Fruit fly (Drosophila melanogaster) whole organism, embryonic: ENCODE data around the gene Pbp45.
A peak's percentile ranks its signal among the peaks of the same experiment; 100 is the strongest.

Experiments
- ATbp ChIP-seq: fragments of 200-800 bp; sonication (Bioruptor generic); optimal IDR thresholded peaks from 2 replicates; lab custom pipeline; 2017; ENCODE audit warnings: missing biosample characterization, mild to moderate bottlenecking, missing genetic modification characterization, missing genetic modification reagents
- Abd-B ChIP-seq: fragments of 200-800 bp; sonication (Bioruptor generic); optimal IDR thresholded peaks from 2 replicates; lab custom pipeline; 2018; ENCODE audit warnings: missing biosample characterization, mild to moderate bottlenecking, missing genetic modification characterization, moderate library complexity
- Aef1 ChIP-seq: fragments of 200-800 bp; sonication (Bioruptor generic); IDR thresholded peaks from 3 replicates; pipeline ENCODE4 v1.3.6; 2022; ENCODE audit warnings: missing biosample characterization, missing genetic modification characterization
- Bgb ChIP-seq: fragments of 200-800 bp; sonication (Bioruptor generic); IDR thresholded peaks from 2 replicates; pipeline ENCODE4 v1.3.6; 2022; ENCODE audit warnings: missing biosample characterization, missing genetic modification characterization; ENCODE audit not compliant: partially characterized antibody
- CG10366 ChIP-seq: fragments of 200-800 bp; sonication (Bioruptor generic); IDR thresholded peaks from 2 replicates; pipeline ENCODE4 v1.3.6; 2022; ENCODE audit warnings: missing biosample characterization, missing genetic modification characterization
- CG12659 ChIP-seq: fragments of 200-800 bp; sonication (Bioruptor generic); optimal IDR thresholded peaks from 3 replicates; lab custom pipeline; 2017; ENCODE audit warnings: mild to moderate bottlenecking, missing biosample characterization, missing genetic modification reagents, missing genetic modification characterization
- CG12942 ChIP-seq: fragments of 200-800 bp; sonication (Bioruptor generic); optimal IDR thresholded peaks from 3 replicates; lab custom pipeline; 2016; ENCODE audit warnings: missing biosample characterization, missing genetic modification characterization
- CG13296 ChIP-seq: fragments of 200-800 bp; sonication (Bioruptor generic); optimal IDR thresholded peaks from 3 replicates; lab custom pipeline; 2018; ENCODE audit warnings: missing biosample characterization, mild to moderate bottlenecking, missing genetic modification characterization
- CG14710 ChIP-seq: fragments of 200-800 bp; sonication (Bioruptor generic); optimal IDR thresholded peaks from 3 replicates; lab custom pipeline; 2019; ENCODE audit warnings: missing biosample characterization, mild to moderate bottlenecking, missing genetic modification characterization, moderate library complexity
- CG15073 ChIP-seq: fragments of 200-800 bp; sonication (Bioruptor generic); optimal IDR thresholded peaks from 2 replicates; lab custom pipeline; 2016; ENCODE audit warnings: missing biosample characterization, missing genetic modification characterization
- CG15601 ChIP-seq: fragments of 200-800 bp; sonication (Bioruptor generic); optimal IDR thresholded peaks from 3 replicates; lab custom pipeline; 2019; ENCODE audit warnings: missing biosample characterization, mild to moderate bottlenecking, missing genetic modification characterization, moderate library complexity
- CG16779 ChIP-seq: fragments of 200-800 bp; sonication (Bioruptor generic); IDR thresholded peaks from 2 replicates; pipeline ENCODE4 v1.3.6; 2022; ENCODE audit warnings: missing biosample characterization, missing genetic modification characterization
- CG18011 ChIP-seq: fragments of 200-800 bp; sonication (Bioruptor generic); optimal IDR thresholded peaks from 2 replicates; lab custom pipeline; 2017; ENCODE audit warnings: missing biosample characterization, missing genetic modification characterization, mild to moderate bottlenecking, moderate library complexity, missing genotype
- CG3407 ChIP-seq: fragments of 200-800 bp; sonication (Bioruptor generic); optimal IDR thresholded peaks from 2 replicates; lab custom pipeline; 2018; ENCODE audit warnings: missing biosample characterization, mild to moderate bottlenecking, missing genetic modification characterization
- CG34224 ChIP-seq: fragments of 200-800 bp; sonication (Bioruptor generic); IDR thresholded peaks from 3 replicates; pipeline ENCODE4 v1.3.6; 2022; ENCODE audit warnings: missing biosample characterization, missing genetic modification characterization; ENCODE audit not compliant: partially characterized antibody
- CG4820 ChIP-seq: fragments of 200-800 bp; sonication (Bioruptor generic); optimal IDR thresholded peaks from 3 replicates; lab custom pipeline; 2016; ENCODE audit warnings: missing biosample characterization, missing genetic modification characterization
- CG7271 ChIP-seq: fragments of 200-800 bp; sonication (Bioruptor generic); optimal IDR thresholded peaks from 2 replicates; lab custom pipeline; 2018; ENCODE audit warnings: missing biosample characterization, mild to moderate bottlenecking, missing genetic modification characterization, moderate library complexity
- CG8388 ChIP-seq: fragments of 200-800 bp; sonication (Bioruptor generic); optimal IDR thresholded peaks from 2 replicates; lab custom pipeline; 2019; ENCODE audit warnings: missing biosample characterization, mild to moderate bottlenecking, missing genetic modification characterization, moderate library complexity
- CkIIα-i1 ChIP-seq: fragments of 200-800 bp; sonication (Bioruptor generic); IDR thresholded peaks from 2 replicates; pipeline ENCODE4 v1.3.6; 2022; ENCODE audit warnings: missing biosample characterization, missing genetic modification characterization
- Dfd ChIP-seq, 2 experiments: fragments of >200 bp; optimal IDR thresholded peaks; 2 replicates each; lab custom pipeline; 2017; ENCODE audit warnings: missing biosample characterization in 2 of 2, missing genetic modification characterization in 2 of 2
- Eip74EF ChIP-seq, 2 experiments: fragments of 200-800 bp in 1 of 2; fragments of >200 bp in 1 of 2; sonication (Bioruptor generic) in 1 of 2; optimal IDR thresholded peaks; 2 replicates each; lab custom pipeline; 2017 to 2019; ENCODE audit warnings: missing biosample characterization in 2 of 2, missing genetic modification characterization in 2 of 2, mild to moderate bottlenecking in 1 of 2, moderate library complexity in 1 of 2
- Gsc ChIP-seq: fragments of 200-800 bp; sonication (Bioruptor generic); IDR thresholded peaks from 2 replicates; pipeline ENCODE4 v1.3.6; 2022; ENCODE audit warnings: missing biosample characterization, missing genetic modification characterization
- H15 ChIP-seq: fragments of 200-800 bp; sonication (Bioruptor generic); IDR thresholded peaks from 3 replicates; pipeline ENCODE4 v1.3.6; 2022; ENCODE audit warnings: missing biosample characterization, missing genetic modification characterization
- HLH54F ChIP-seq: fragments of 200-800 bp; sonication (Bioruptor generic); optimal IDR thresholded peaks from 3 replicates; lab custom pipeline; 2016; ENCODE audit warnings: missing biosample characterization, missing genetic modification characterization
- Hmx ChIP-seq: fragments of 200-800 bp; sonication (Bioruptor generic); optimal IDR thresholded peaks from 2 replicates; lab custom pipeline; 2016; ENCODE audit warnings: missing biosample characterization, missing genetic modification characterization
- Hr78 ChIP-seq, 2 experiments: fragments of 200-800 bp in 1 of 2; fragments of >200 bp in 1 of 2; sonication (Bioruptor generic) in 1 of 2; optimal IDR thresholded peaks; 2 replicates each; lab custom pipeline; 2017 to 2019; ENCODE audit warnings: missing biosample characterization in 2 of 2, missing genetic modification characterization in 2 of 2, mild to moderate bottlenecking in 1 of 2, moderate library complexity in 1 of 2
- MTF-1 ChIP-seq: fragments of 200-800 bp; sonication (Bioruptor generic); optimal IDR thresholded peaks from 2 replicates; lab custom pipeline; 2018; ENCODE audit warnings: missing biosample characterization, mild to moderate bottlenecking, missing genetic modification characterization, borderline replicate concordance
- Max ChIP-seq: fragments of 200-800 bp; sonication (Bioruptor generic); optimal IDR thresholded peaks from 2 replicates; lab custom pipeline; 2016; ENCODE audit warnings: missing biosample characterization, mild to moderate bottlenecking, missing genetic modification characterization
- Myb ChIP-seq: fragments of 200-800 bp; sonication (Bioruptor generic); optimal IDR thresholded peaks from 2 replicates; lab custom pipeline; 2016; ENCODE audit warnings: missing biosample characterization, missing genetic modification characterization
- Sin3A ChIP-seq: fragments of >200 bp; optimal IDR thresholded peaks from 2 replicates; lab custom pipeline; 2018
- Sox100B ChIP-seq: fragments of 200-800 bp; sonication (Bioruptor generic); optimal IDR thresholded peaks from 3 replicates; lab custom pipeline; 2018; ENCODE audit warnings: missing biosample characterization, mild to moderate bottlenecking, missing genetic modification characterization
- Sry-δ ChIP-seq: fragments of 200-800 bp; sonication (Bioruptor generic); optimal IDR thresholded peaks from 2 replicates; lab custom pipeline; 2016; ENCODE audit warnings: missing biosample characterization, missing genetic modification characterization
- ac ChIP-seq: fragments of 200-800 bp; sonication (Bioruptor generic); optimal IDR thresholded peaks from 3 replicates; lab custom pipeline; 2017; ENCODE audit warnings: missing biosample characterization, mild to moderate bottlenecking, missing genetic modification characterization
- bowl ChIP-seq: fragments of 200-800 bp; sonication (Bioruptor generic); IDR thresholded peaks from 2 replicates; pipeline ENCODE4 v1.3.6; 2022; ENCODE audit warnings: missing biosample characterization, missing genetic modification characterization
- cato ChIP-seq: fragments of 200-800 bp; sonication (Bioruptor generic); optimal IDR thresholded peaks from 2 replicates; lab custom pipeline; 2016; ENCODE audit warnings: missing biosample characterization, missing genetic modification characterization, borderline replicate concordance
- danr ChIP-seq: fragments of 200-800 bp; sonication (Bioruptor generic); IDR thresholded peaks from 2 replicates; pipeline ENCODE4 v1.3.6; 2022; ENCODE audit warnings: missing biosample characterization, missing genetic modification characterization
- fd3F ChIP-seq: fragments of 200-800 bp; sonication (Bioruptor generic); optimal IDR thresholded peaks from 2 replicates; lab custom pipeline; 2018; ENCODE audit warnings: missing biosample characterization, mild to moderate bottlenecking, missing genetic modification characterization, moderate library complexity
- fu2 ChIP-seq: fragments of 200-800 bp; sonication (Bioruptor generic); optimal IDR thresholded peaks from 2 replicates; lab custom pipeline; 2016; ENCODE audit warnings: missing biosample characterization, missing genetic modification characterization
- grn ChIP-seq: fragments of 200-800 bp; sonication (Bioruptor generic); optimal IDR thresholded peaks from 3 replicates; lab custom pipeline; 2017; ENCODE audit warnings: missing biosample characterization, missing genetic modification characterization
- hbn ChIP-seq: fragments of 200-800 bp; sonication (Bioruptor generic); IDR thresholded peaks from 2 replicates; pipeline ENCODE4 v1.3.6; 2022; ENCODE audit warnings: missing biosample characterization, missing genetic modification characterization; ENCODE audit not compliant: partially characterized antibody
- mld ChIP-seq: fragments of 200-800 bp; sonication (Bioruptor generic); IDR thresholded peaks from 3 replicates; pipeline ENCODE4 v1.3.6; 2022; ENCODE audit warnings: missing biosample characterization, missing genetic modification characterization; ENCODE audit not compliant: partially characterized antibody
- nerfin-1 ChIP-seq: fragments of 200-800 bp; sonication (Bioruptor generic); optimal IDR thresholded peaks from 3 replicates; lab custom pipeline; 2019; ENCODE audit warnings: missing biosample characterization, mild to moderate bottlenecking, missing genetic modification characterization, moderate library complexity
- repo ChIP-seq: fragments of 200-800 bp; sonication (Bioruptor generic); optimal IDR thresholded peaks from 2 replicates; lab custom pipeline; 2016; ENCODE audit warnings: missing biosample characterization, missing genetic modification characterization
- salm ChIP-seq: fragments of 200-800 bp; sonication (Bioruptor generic); optimal IDR thresholded peaks from 2 replicates; lab custom pipeline; 2018; ENCODE audit warnings: missing biosample characterization, mild to moderate bottlenecking, missing genetic modification characterization
- scrt ChIP-seq: fragments of 200-800 bp; sonication (Bioruptor generic); optimal IDR thresholded peaks from 2 replicates; lab custom pipeline; 2018; ENCODE audit warnings: missing biosample characterization, mild to moderate bottlenecking, missing genetic modification characterization, moderate library complexity
- sd ChIP-seq: fragments of 200-800 bp; sonication (Bioruptor generic); optimal IDR thresholded peaks from 3 replicates; lab custom pipeline; 2018; ENCODE audit warnings: missing biosample characterization, mild to moderate bottlenecking, missing genetic modification characterization, moderate library complexity
- so ChIP-seq: fragments of 200-800 bp; sonication (Bioruptor generic); IDR thresholded peaks from 3 replicates; pipeline ENCODE4 v1.3.6; 2022; ENCODE audit warnings: missing biosample characterization, missing genetic modification characterization

The Pbp45 gene

DNA sequence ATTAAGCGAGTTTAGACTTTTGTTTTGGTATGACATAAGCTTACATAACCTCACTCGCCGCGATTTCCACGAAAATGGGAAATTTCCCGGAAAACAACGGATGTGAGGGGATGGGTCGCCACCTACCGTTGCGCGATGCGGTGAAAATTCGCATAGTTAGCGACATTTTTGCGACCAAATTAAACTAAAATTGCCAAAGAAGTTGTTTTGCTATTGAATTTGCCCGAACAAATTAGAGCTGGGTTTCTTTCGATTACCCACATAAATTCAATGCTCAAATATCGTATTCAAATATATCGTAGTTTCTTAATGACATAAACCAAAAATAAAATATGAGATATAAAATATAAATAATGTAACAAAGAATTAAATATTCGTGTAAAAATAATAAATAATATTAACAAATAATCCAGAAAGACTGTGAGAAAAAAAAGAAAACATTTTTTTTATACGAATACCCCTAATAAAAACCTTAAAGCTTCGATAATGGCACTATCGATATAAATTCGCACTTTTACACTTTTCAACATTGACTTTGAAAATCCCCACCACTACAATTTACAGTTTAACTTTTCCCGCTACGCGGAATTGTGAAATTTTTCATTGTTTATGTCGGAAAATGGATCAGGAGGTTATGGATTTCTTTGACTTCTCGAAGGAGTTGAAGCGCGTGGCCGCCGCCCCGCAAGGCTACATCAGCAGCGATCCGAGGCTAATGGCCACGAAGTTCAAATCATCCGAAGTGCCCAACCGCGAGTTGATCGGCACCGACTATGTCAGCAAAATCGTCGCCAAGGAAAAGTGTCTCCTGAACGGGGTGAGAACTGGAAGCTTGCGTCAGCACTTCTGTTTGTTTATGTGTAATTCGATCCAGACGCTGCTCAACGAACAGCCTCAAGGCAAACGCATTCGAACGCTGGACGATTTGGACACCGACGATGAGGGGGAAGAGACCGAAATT is 2.2 kb downstream of the Pbp45 start, which contains the start of the genes ND-23 and spn-E (continued):
- TF ChIP-seq Sin3A (lab: Kevin White, UChicago) (no peak), CG12942 (GFP tag; lab: Kevin White, UChicago) (peak; percentile 44), CG16779 (GFP tag; lab: Robert Waterston, UW) (no peak), Aef1 (GFP tag; lab: Robert Waterston, UW) (peak; percentile 18; the same call in 1 of the 3 replicates), Max (GFP tag; lab: Kevin White, UChicago) (no peak), Sry-δ (GFP tag; lab: Kevin White, UChicago) (peak; percentile 82), CkIIα-i1 (GFP tag; lab: Robert Waterston, UW) (no peak), CG10366 (GFP tag; lab: Robert Waterston, UW) (peak; percentile 35; the same call in 1 of the 2 replicates), mld (peak; percentile 60; the same call in 1 of the 3 replicates), Myb (GFP tag; lab: Kevin White, UChicago) (peak; percentile 36), danr (no peak), ATbp (GFP tag; lab: Kevin White, UChicago) (no peak), ac (GFP tag; lab: Kevin White, UChicago) (no peak), CG13296 (peak; percentile 21), CG8388 (GFP tag; lab: Kevin White, UChicago) (peak; percentile 45), cato (GFP tag; lab: Kevin White, UChicago) (no peak), CG12659 (GFP tag; lab: Kevin White, UChicago) (peak; percentile 74), Hmx (GFP tag; lab: Kevin White, UChicago) (no peak), Dfd (GFP tag; optimal IDR thresholded peaks at IDR 0.05; lab: Kevin White, UChicago) (no peak), CG14710 (tag; lab: Kevin White, UChicago) (peak; percentile 81), CG4820 (GFP tag; lab: Kevin White, UChicago) (peak; percentile 0), hbn (GFP tag; lab: Robert Waterston, UW) (peak; percentile 72), Bgb (GFP tag; lab: Robert Waterston, UW) (peak; percentile 70), CG3407 (GFP tag; lab: Kevin White, UChicago) (no peak), bowl (GFP tag; lab: Robert Waterston, UW) (no peak), Gsc (no peak), Hr78 (GFP tag; optimal IDR thresholded peaks at IDR 0.05; lab: Kevin White, UChicago) (no peak), sd (tag; lab: Kevin White, UChicago) (no peak), fd3F (GFP tag; lab: Kevin White, UChicago) (peak; percentile 13), CG15073 (GFP tag; lab: Kevin White, UChicago) (no peak), CG18011 (GFP tag; lab: Kevin White, UChicago) (no peak), HLH54F (GFP tag; lab: Kevin White, UChicago) (no peak), repo (GFP tag; lab: Kevin White, UChicago) (no peak), Eip74EF (GFP tag; optimal IDR thresholded peaks at IDR 0.05; lab: Kevin White, UChicago) (no peak), H15 (GFP tag; lab: Robert Waterston, UW) (no peak), Sox100B (GFP tag; lab: Kevin White, UChicago) (peak; percentile 54), MTF-1 (GFP tag; lab: Kevin White, UChicago) (no peak), CG15601 (tag; lab: Kevin White, UChicago) (no peak), scrt (no peak), fu2 (GFP tag; lab: Kevin White, UChicago) (no peak), Abd-B (peak; percentile 46), so (GFP tag; lab: Robert Waterston, UW) (no peak), nerfin-1 (tag; lab: Kevin White, UChicago) (no peak), grn (GFP tag; lab: Kevin White, UChicago) (no peak), salm (tag; lab: Kevin White, UChicago) (no peak), CG7271 (tag; lab: Kevin White, UChicago) (peak; percentile 3), CG34224 (GFP tag; lab: Robert Waterston, UW) (peak; percentile 57; the same call in 1 of the 3 replicates)
